Worm (Caenorhabditis elegans) whole organism, L4 larva: ENCODE measurements around the gene ttr-46.
"Not testable (repeated sequence)": the region's sequence is repeated elsewhere in the genome, so short reads cannot be mapped to it uniquely, and the experiment has no call there.

ENCODE experiments used
- D1046.2 ChIP-seq: fragments of 200-800 bp; sonication (Bioruptor generic); IDR thresholded peaks from 2 replicates; pipeline ENCODE4 v1.3.6; 2022; ENCODE audit warnings: missing genetic modification characterization, missing compliant biosample characterization
- F37D6.2 ChIP-seq: sonication (generic microtip); optimal IDR thresholded peaks from 2 replicates; lab custom pipeline; 2016; ENCODE audit warnings: mild to moderate bottlenecking, missing genetic modification characterization, missing compliant biosample characterization
- T20F7.1 ChIP-seq: fragments of 200-800 bp; sonication (Bioruptor generic); optimal IDR thresholded peaks from 2 replicates; lab custom pipeline; 2018; ENCODE audit warnings: mild to moderate bottlenecking, missing genetic modification characterization, missing compliant biosample characterization
- ZK337.2 ChIP-seq: fragments of 200-800 bp; sonication (Bioruptor generic); IDR thresholded peaks from 2 replicates; pipeline ENCODE4 v1.3.6; 2022; ENCODE audit warnings: missing genetic modification reagents, missing genetic modification characterization, missing compliant biosample characterization
- ZK546.5 ChIP-seq, 2 experiments: sonication (generic microtip); optimal IDR thresholded peaks; 2 replicates each; lab custom pipeline; 2017; ENCODE audit warnings: missing biosample characterization in 2 of 2, missing genetic modification characterization in 2 of 2
- aha-1 ChIP-seq: fragments of 150-350 bp; peaks from one replicate; lab custom pipeline; 2014; ENCODE audit warnings: missing biosample characterization, missing genetic modification characterization
- arid-1 ChIP-seq: fragments of 200-800 bp; sonication (Bioruptor generic); conservative IDR thresholded peaks from 2 replicates; pipeline ENCODE4 v1.3.6; 2022; ENCODE audit warnings: missing genetic modification reagents, missing genetic modification characterization, missing compliant biosample characterization
- ceh-20 ChIP-seq: fragments of 200-800 bp; sonication (Bioruptor generic); IDR thresholded peaks from 2 replicates; pipeline ENCODE4 v1.3.6; 2022; ENCODE audit warnings: missing genetic modification reagents, missing genetic modification characterization, missing compliant biosample characterization
- dmd-6 ChIP-seq: fragments of 200-800 bp; sonication (Bioruptor generic); IDR thresholded peaks from 2 replicates; pipeline ENCODE4 v1.3.6; 2022; ENCODE audit warnings: missing genetic modification reagents, missing genetic modification characterization, missing compliant biosample characterization
- dmd-8 ChIP-seq: fragments of 200-800 bp; sonication (Bioruptor generic); IDR thresholded peaks from 2 replicates; pipeline ENCODE4 v1.3.6; 2022; ENCODE audit warnings: missing genetic modification characterization, missing compliant biosample characterization
- dpl-1 ChIP-seq: fragments of 150-350 bp; optimal IDR thresholded peaks from 2 replicates; lab custom pipeline; 2014; ENCODE audit warnings: missing biosample characterization, missing genetic modification reagents, missing genetic modification characterization
- egl-43 ChIP-seq: fragments of 200-800 bp; sonication (Bioruptor generic); IDR thresholded peaks from 2 replicates; pipeline ENCODE4 v1.3.6; 2022; ENCODE audit warnings: missing genetic modification reagents, missing genetic modification characterization, missing compliant biosample characterization
- hif-1 ChIP-seq, 2 experiments: sonication (generic microtip); optimal IDR thresholded peaks; 2 replicates each; lab custom pipeline; 2016 to 2017; ENCODE audit warnings: missing compliant biosample characterization in 2 of 2, missing genetic modification characterization in 2 of 2, missing genetic modification reagents in 2 of 2, missing genotype in 2 of 2, mild to moderate bottlenecking in 1 of 2
- hlh-11 ChIP-seq: fragments of 200-800 bp; sonication (Bioruptor generic); optimal IDR thresholded peaks from 2 replicates; lab custom pipeline; 2018; ENCODE audit warnings: mild to moderate bottlenecking, missing genetic modification characterization, missing compliant biosample characterization
- hmg-1.1 ChIP-seq: fragments of 200-800 bp; sonication (Bioruptor generic); IDR thresholded peaks from 2 replicates; pipeline ENCODE4 v1.3.6; 2022; ENCODE audit warnings: missing genetic modification reagents, missing genetic modification characterization, missing compliant biosample characterization
- jun-1 ChIP-seq: fragments of 150-350 bp; optimal IDR thresholded peaks from 2 replicates; lab custom pipeline; 2014; ENCODE audit warnings: missing biosample characterization, missing genetic modification reagents, missing genetic modification characterization
- lim-7 ChIP-seq: fragments of 200-800 bp; sonication (Bioruptor generic); IDR thresholded peaks from 2 replicates; pipeline ENCODE4 v1.3.6; 2022; ENCODE audit warnings: missing genetic modification characterization, missing compliant biosample characterization
- lin-1 ChIP-seq: fragments of 200-800 bp; sonication (Bioruptor generic); IDR thresholded peaks from 2 replicates; pipeline ENCODE4 v1.3.6; 2022; ENCODE audit warnings: missing genetic modification reagents, missing genetic modification characterization, missing compliant biosample characterization
- lin-13 ChIP-seq: fragments of 150-350 bp; optimal IDR thresholded peaks from 2 replicates; lab custom pipeline; 2014; ENCODE audit warnings: missing biosample characterization, missing genetic modification reagents, missing genetic modification characterization
- lin-29 ChIP-seq: fragments of 200-800 bp; sonication (Bioruptor generic); IDR thresholded peaks from 2 replicates; pipeline ENCODE4 v1.3.6; 2022; ENCODE audit warnings: missing genetic modification reagents, missing genetic modification characterization, missing compliant biosample characterization
- lin-38 ChIP-seq: fragments of 200-800 bp; sonication (Bioruptor generic); IDR thresholded peaks from 2 replicates; pipeline ENCODE4 v1.3.6; 2022; ENCODE audit warnings: missing genetic modification reagents, missing genetic modification characterization, missing compliant biosample characterization
- lsy-2 ChIP-seq, 2 experiments: fragments of 150-350 bp in 1 of 2; sonication (generic microtip) in 1 of 2; optimal IDR thresholded peaks; 2 replicates each; lab custom pipeline; 2014 to 2017; ENCODE audit warnings: missing biosample characterization in 2 of 2, missing genetic modification characterization in 2 of 2
- mdl-1 ChIP-seq, 2 experiments: fragments of 150-350 bp in 1 of 2; sonication (generic microtip) in 1 of 2; optimal IDR thresholded peaks; 2 replicates each; lab custom pipeline; 2014 to 2017; ENCODE audit warnings: missing biosample characterization in 2 of 2, missing genetic modification characterization in 2 of 2
- mdt-29 ChIP-seq: fragments of 200-800 bp; sonication (Bioruptor generic); IDR thresholded peaks from 2 replicates; pipeline ENCODE4 v1.3.6; 2022; ENCODE audit warnings: missing genetic modification reagents, missing genetic modification characterization, missing compliant biosample characterization
- mes-2 ChIP-seq: sonication (generic microtip); optimal IDR thresholded peaks from 2 replicates; lab custom pipeline; 2016; ENCODE audit warnings: missing genotype, mild to moderate bottlenecking, missing genetic modification characterization, missing compliant biosample characterization; ENCODE audit not compliant: poor library complexity, severe bottlenecking
- mxl-3 ChIP-seq: fragments of 200-800 bp; sonication (Bioruptor generic); optimal IDR thresholded peaks from 2 replicates; lab custom pipeline; 2018; ENCODE audit warnings: mild to moderate bottlenecking, missing genetic modification characterization, missing compliant biosample characterization
- nhr-102 ChIP-seq: sonication (generic microtip); optimal IDR thresholded peaks from 2 replicates; lab custom pipeline; 2016; ENCODE audit warnings: mild to moderate bottlenecking, missing genetic modification characterization, moderate library complexity, missing compliant biosample characterization
- nhr-25 ChIP-seq: sonication (generic microtip); optimal IDR thresholded peaks from 2 replicates; lab custom pipeline; 2017; ENCODE audit warnings: missing genetic modification characterization, mild to moderate bottlenecking, missing compliant biosample characterization, antibody characterized with exemption, moderate library complexity, borderline replicate concordance; ENCODE audit not compliant: insufficient read depth
- nhr-28 ChIP-seq: fragments of 150-350 bp; optimal IDR thresholded peaks from 2 replicates; lab custom pipeline; 2014; ENCODE audit warnings: missing biosample characterization, missing genetic modification characterization
- nhr-42 ChIP-seq: fragments of 200-800 bp; sonication (Bioruptor generic); IDR thresholded peaks from 2 replicates; pipeline ENCODE4 v1.3.6; 2022; ENCODE audit warnings: missing genetic modification characterization, missing compliant biosample characterization
- nhr-48 ChIP-seq: sonication (generic microtip); optimal IDR thresholded peaks from 2 replicates; lab custom pipeline; 2016; ENCODE audit warnings: mild to moderate bottlenecking, missing genetic modification characterization, missing compliant biosample characterization
- nhr-76 ChIP-seq: fragments of 150-350 bp; optimal IDR thresholded peaks from 2 replicates; lab custom pipeline; 2014; ENCODE audit warnings: missing biosample characterization, missing genetic modification characterization
- nhr-77 ChIP-seq: fragments of 150-350 bp; optimal IDR thresholded peaks from 2 replicates; lab custom pipeline; 2014; ENCODE audit warnings: missing biosample characterization, missing genetic modification characterization
- pha-4 ChIP-seq, 2 experiments: fragments of 150-350 bp in 1 of 2; fragments of 200-800 bp in 1 of 2; sonication (Bioruptor generic) in 1 of 2; IDR thresholded peaks in 1 of 2; optimal IDR thresholded peaks in 1 of 2; 2 replicates each; pipeline versions ENCODE4 v1.3.6 to Lab custom; 2014 to 2022; ENCODE audit warnings: missing genetic modification characterization in 2 of 2, missing genetic modification reagents in 2 of 2, missing biosample characterization in 1 of 2, missing compliant biosample characterization in 1 of 2
- php-3 ChIP-seq: fragments of 200-800 bp; sonication (Bioruptor generic); IDR thresholded peaks from 2 replicates; pipeline ENCODE4 v1.3.6; 2022; ENCODE audit warnings: missing genetic modification reagents, missing genetic modification characterization, missing compliant biosample characterization
- rbr-2 ChIP-seq: sonication (generic microtip); optimal IDR thresholded peaks from 2 replicates; lab custom pipeline; 2016; ENCODE audit warnings: missing genotype, missing genetic modification characterization, missing compliant biosample characterization
- saeg-2 ChIP-seq: fragments of 200-800 bp; sonication (Bioruptor generic); IDR thresholded peaks from 2 replicates; pipeline ENCODE4 v1.3.6; 2022; ENCODE audit warnings: missing genetic modification reagents, missing genetic modification characterization, missing compliant biosample characterization
- tra-1 ChIP-seq: fragments of 200-800 bp; sonication (Bioruptor generic); IDR thresholded peaks from 2 replicates; pipeline ENCODE4 v1.3.6; 2022; ENCODE audit warnings: missing genetic modification reagents, missing genetic modification characterization, missing compliant biosample characterization
- unc-130 ChIP-seq: sonication (generic microtip); optimal IDR thresholded peaks from 2 replicates; lab custom pipeline; 2016; ENCODE audit warnings: missing genetic modification reagents, missing genetic modification characterization, missing compliant biosample characterization
- unc-62 ChIP-seq, 3 experiments: fragments of 150-350 bp in 1 of 3; sonication (generic microtip); optimal IDR thresholded peaks in 2 of 3; peaks in 1 of 3; 1 replicate in 1 of 3; 2 replicates in 2 of 3; lab custom pipeline; 2014 to 2017; ENCODE audit warnings: missing biosample characterization in 3 of 3, missing genetic modification characterization in 3 of 3, missing genetic modification reagents in 3 of 3, missing genotype in 1 of 3
- vab-7 ChIP-seq: fragments of 200-800 bp; sonication (Bioruptor generic); IDR thresholded peaks from 2 replicates; pipeline ENCODE4 v1.3.6; 2022; ENCODE audit warnings: missing genetic modification reagents, missing genetic modification characterization, missing compliant biosample characterization
- zfp-2 ChIP-seq: sonication (generic microtip); optimal IDR thresholded peaks from 2 replicates; lab custom pipeline; 2016; ENCODE audit warnings: mild to moderate bottlenecking, missing genetic modification characterization, missing compliant biosample characterization
- zfp-3 ChIP-seq: fragments of 200-800 bp; sonication (Bioruptor generic); conservative IDR thresholded peaks from 2 replicates; pipeline ENCODE4 v1.3.6; 2022; ENCODE audit warnings: missing genetic modification reagents, missing genetic modification characterization, missing compliant biosample characterization
- ztf-7 ChIP-seq: fragments of 150-350 bp; optimal IDR thresholded peaks from 2 replicates; lab custom pipeline; 2014; ENCODE audit warnings: missing biosample characterization, missing genetic modification characterization

The ttr-46 gene

ce11 chrV:9978425-9978824 lies 27.4 kb downstream of the ttr-46 start (continued):
- TF ChIP-seq arid-1 (0 out of 2 replicates have a peak, but pooled peaks have one; percentile 25), nhr-76 (tag; lab: Kevin White, UChicago) (no peak), ZK546.5 (tag; optimal IDR thresholded peaks at IDR 0.05; lab: Kevin White, UChicago) (no peak)

ce11 chrV:9980731-9981483 lies 29.9 kb downstream of the ttr-46 start, which contains the start of the genes ruvb-1 and tofu-1:
ruvb-1 (minus strand) TSS chrV:9980802.
tofu-1 (plus strand) TSS chrV:9981147.
- TF ChIP-seq nhr-28 (tag; lab: Kevin White, UChicago) (peak; percentile 50), mxl-3 (peak; percentile 45), saeg-2 (GFP tag; lab: Robert Waterston, UW) (0 out of 2 replicates have a peak, but pooled peaks have one; percentile 33), hmg-1.1 (GFP tag; lab: Robert Waterston, UW) (peak; percentile 93), F37D6.2 (tag; lab: Kevin White, UChicago) (peak; percentile 36), zfp-3 (GFP tag; lab: Robert Waterston, UW) (peak; percentile 72; the same call in 1 of the 2 replicates), nhr-42 (GFP tag; lab: Robert Waterston, UW) (peak; percentile 78; the same call in 1 of the 2 replicates), mdl-1 (tag; optimal IDR thresholded peaks at IDR 0.05; lab: Kevin White, UChicago) (peak; percentile 0 to 4), pha-4 (GFP tag; IDR thresholded peaks at IDR 0.05; lab: Robert Waterston, UW) (peak; percentile 90), lin-38 (GFP tag; lab: Robert Waterston, UW) (peak; percentile 91), D1046.2 (GFP tag; lab: Robert Waterston, UW) (0 out of 2 replicates have a peak, but pooled peaks have one; percentile 27), zfp-2 (tag; lab: Kevin White, UChicago) (peak; percentile 37), lin-29 (GFP tag; lab: Robert Waterston, UW) (0 out of 2 replicates have a peak, but pooled peaks have one; percentile 38), php-3 (GFP tag; lab: Robert Waterston, UW) (peak; percentile 65; the same call in 1 of the 2 replicates), nhr-25 (peak; percentile 38), egl-43 (GFP tag; lab: Robert Waterston, UW) (peak; percentile 78), lin-1 (GFP tag; lab: Robert Waterston, UW) (peak; percentile 57; the same call in 1 of the 2 replicates), nhr-77 (tag; lab: Kevin White, UChicago) (peak; percentile 16), aha-1 (peak; percentile 40), nhr-102 (tag; lab: Kevin White, UChicago) (peak; percentile 58), ZK337.2 (GFP tag; lab: Robert Waterston, UW) (0 out of 2 replicates have a peak, but pooled peaks have one; percentile 22), ceh-20 (GFP tag; lab: Robert Waterston, UW) (peak; percentile 81), hlh-11 (tag; lab: Kevin White, UChicago) (peak; percentile 67), dpl-1 (peak; percentile 63), rbr-2 (tag; lab: Kevin White, UChicago) (peak; percentile 78), tra-1 (GFP tag; lab: Robert Waterston, UW) (peak; percentile 82), hif-1 (tag; optimal IDR thresholded peaks at IDR 0.05; lab: Kevin White, UChicago) (peak in 1 of 2 experiments; percentile 1), lim-7 (GFP tag; lab: Robert Waterston, UW) (0 out of 2 replicates have a peak, but pooled peaks have one; percentile 29), vab-7 (peak; percentile 77), T20F7.1 (peak; percentile 66), dmd-8 (GFP tag; lab: Robert Waterston, UW) (peak; percentile 57; the same call in 1 of the 2 replicates), arid-1 (peak; percentile 54; the same call in 1 of the 2 replicates), lin-13 (GFP tag; lab: Kevin White, UChicago) (peak; percentile 73), dmd-6 (GFP tag; lab: Robert Waterston, UW) (peak; percentile 76), ztf-7 (peak; percentile 35), mdt-29 (GFP tag; lab: Robert Waterston, UW) (peak; percentile 64; the same call in 1 of the 2 replicates), lsy-2 (tag; optimal IDR thresholded peaks at IDR 0.05; lab: Kevin White, UChicago) (peak in 1 of 2 experiments; percentile 73), unc-130 (GFP tag; lab: Kevin White, UChicago) (peak; percentile 67), mes-2 (tag; lab: Kevin White, UChicago) (peak; percentile 75), jun-1 (tag; lab: Kevin White, UChicago) (peak; percentile 15), unc-62 (GFP tag; optimal IDR thresholded peaks at IDR 0.05 in 1 of 2; lab: Kevin White, UChicago) (peak in 1 of 2 experiments; percentile 48), nhr-48 (tag; lab: Kevin White, UChicago) (peak; percentile 59)
- TF ChIP-seq pha-4, unc-62 (tag; optimal IDR thresholded peaks at IDR 0.05; lab: Kevin White, UChicago): not testable (repeated sequence)
